Worm (Caenorhabditis elegans) whole organism, L2 larva: Measurements from ENCODE around the gene C06E2.5.
A peak's percentile ranks its signal among the peaks of the same experiment; 100 is the strongest.

Experiments
- C34F6.9 ChIP-seq: fragments of 150-350 bp; optimal IDR thresholded peaks from 2 replicates; lab custom pipeline; 2014; ENCODE audit warnings: missing biosample characterization, missing genetic modification characterization
- alr-1 ChIP-seq: fragments of 150-350 bp; optimal IDR thresholded peaks from 2 replicates; lab custom pipeline; 2014; ENCODE audit warnings: missing biosample characterization, missing genetic modification characterization
- aly-2 ChIP-seq: fragments of 150-350 bp; optimal IDR thresholded peaks from 2 replicates; lab custom pipeline; 2014; ENCODE audit warnings: missing biosample characterization, missing genetic modification characterization
- ama-1 ChIP-seq: fragments of 150-350 bp; optimal IDR thresholded peaks from 2 replicates; lab custom pipeline; 2018; ENCODE audit warnings: inconsistent platforms
- blmp-1 ChIP-seq: sonication (generic microtip); optimal IDR thresholded peaks from 2 replicates; lab custom pipeline; 2017; ENCODE audit warnings: missing genetic modification characterization, mild to moderate bottlenecking, missing compliant biosample characterization, antibody characterized with exemption, moderate library complexity; ENCODE audit not compliant: insufficient read depth
- ceh-82 ChIP-seq: fragments of 150-350 bp; optimal IDR thresholded peaks from 2 replicates; lab custom pipeline; 2014; ENCODE audit warnings: missing biosample characterization, missing genetic modification characterization
- dmd-4 ChIP-seq: sonication (generic microtip); optimal IDR thresholded peaks from 2 replicates; lab custom pipeline; 2017; ENCODE audit warnings: missing biosample characterization, missing genetic modification characterization
- egl-27 ChIP-seq: sonication (generic microtip); optimal IDR thresholded peaks from 3 replicates; lab custom pipeline; 2017; ENCODE audit warnings: missing biosample characterization, missing genetic modification reagents, missing genetic modification characterization
- elt-1 ChIP-seq: fragments of 150-350 bp; optimal IDR thresholded peaks from 2 replicates; lab custom pipeline; 2014; ENCODE audit warnings: missing biosample characterization, missing genetic modification characterization
- elt-3 ChIP-seq: sonication (generic microtip); optimal IDR thresholded peaks from 2 replicates; lab custom pipeline; 2017; ENCODE audit warnings: missing biosample characterization, missing genetic modification characterization
- fos-1 ChIP-seq: fragments of 150-350 bp; optimal IDR thresholded peaks from 2 replicates; lab custom pipeline; 2014; ENCODE audit warnings: missing biosample characterization, missing genetic modification characterization
- gmeb-1 ChIP-seq: fragments of 150-350 bp; optimal IDR thresholded peaks from 2 replicates; lab custom pipeline; 2014; ENCODE audit warnings: missing biosample characterization, missing genetic modification characterization
- lin-11 ChIP-seq: fragments of 150-350 bp; sonication (generic microtip); optimal IDR thresholded peaks from 2 replicates; lab custom pipeline; 2014; ENCODE audit warnings: missing biosample characterization, missing genetic modification characterization, inconsistent platforms, mixed read lengths
- lin-39 ChIP-seq: fragments of 150-350 bp; optimal IDR thresholded peaks from 2 replicates; lab custom pipeline; 2014; ENCODE audit warnings: missing biosample characterization, missing genetic modification reagents, missing genetic modification characterization
- lsy-2 ChIP-seq, 2 experiments: fragments of 150-350 bp in 1 of 2; sonication (generic microtip) in 1 of 2; optimal IDR thresholded peaks; 2 replicates each; lab custom pipeline; 2014 to 2017; ENCODE audit warnings: missing biosample characterization in 2 of 2, missing genetic modification characterization in 2 of 2
- mbf-1 ChIP-seq: sonication (generic microtip); optimal IDR thresholded peaks from 2 replicates; lab custom pipeline; 2017; ENCODE audit warnings: missing biosample characterization, missing genetic modification characterization
- mdl-1 ChIP-seq, 2 experiments: fragments of 150-350 bp in 1 of 2; sonication (generic microtip) in 1 of 2; optimal IDR thresholded peaks; 2 replicates each; lab custom pipeline; 2017; ENCODE audit warnings: missing biosample characterization in 2 of 2, missing genetic modification characterization in 2 of 2
- nhr-10 ChIP-seq: sonication (generic microtip); optimal IDR thresholded peaks from 2 replicates; lab custom pipeline; 2017; ENCODE audit warnings: missing biosample characterization, missing genetic modification characterization
- nhr-11 ChIP-seq: fragments of 150-350 bp; optimal IDR thresholded peaks from 2 replicates; lab custom pipeline; 2014; ENCODE audit warnings: missing biosample characterization, missing genetic modification characterization
- nhr-129 ChIP-seq: fragments of 150-350 bp; optimal IDR thresholded peaks from 2 replicates; lab custom pipeline; 2014; ENCODE audit warnings: missing biosample characterization, missing genetic modification characterization
- nhr-21 ChIP-seq: fragments of 150-350 bp; optimal IDR thresholded peaks from 2 replicates; lab custom pipeline; 2014; ENCODE audit warnings: missing biosample characterization, missing genetic modification characterization
- nhr-23 ChIP-seq: fragments of 150-350 bp; optimal IDR thresholded peaks from 2 replicates; lab custom pipeline; 2014; ENCODE audit warnings: missing biosample characterization, missing genetic modification reagents, missing genetic modification characterization
- nhr-77 ChIP-seq: fragments of 150-350 bp; optimal IDR thresholded peaks from 2 replicates; lab custom pipeline; 2014; ENCODE audit warnings: missing biosample characterization, missing genetic modification characterization
- peb-1 ChIP-seq: fragments of 150-350 bp; optimal IDR thresholded peaks from 2 replicates; lab custom pipeline; 2014; ENCODE audit warnings: missing biosample characterization, missing genetic modification characterization
- skn-1 ChIP-seq: sonication (generic microtip); optimal IDR thresholded peaks from 2 replicates; lab custom pipeline; 2017; ENCODE audit warnings: missing biosample characterization, missing genetic modification characterization
- sma-9 ChIP-seq, 2 experiments: fragments of 150-350 bp in 1 of 2; sonication (generic microtip) in 1 of 2; optimal IDR thresholded peaks; 2 replicates each; lab custom pipeline; 2014 to 2016; ENCODE audit warnings: missing genetic modification characterization in 2 of 2, mild to moderate bottlenecking in 1 of 2, missing biosample characterization in 1 of 2, missing compliant biosample characterization in 1 of 2, missing genetic modification reagents in 1 of 2, moderate library complexity in 1 of 2
- snpc-4 ChIP-seq: fragments of 150-350 bp; optimal IDR thresholded peaks from 2 replicates; lab custom pipeline; 2014; ENCODE audit warnings: missing biosample characterization, missing genetic modification characterization
- unc-39 ChIP-seq: fragments of 150-350 bp; optimal IDR thresholded peaks from 2 replicates; lab custom pipeline; 2014; ENCODE audit warnings: missing biosample characterization, missing genetic modification characterization
- unc-55 ChIP-seq: fragments of 150-350 bp; sonication (generic microtip); optimal IDR thresholded peaks from 3 replicates; lab custom pipeline; 2014; ENCODE audit warnings: missing biosample characterization, missing genetic modification reagents, missing genetic modification characterization
- unc-62 ChIP-seq: fragments of 150-350 bp; optimal IDR thresholded peaks from 2 replicates; lab custom pipeline; 2014; ENCODE audit warnings: missing biosample characterization, missing genetic modification reagents, missing genetic modification characterization
- zag-1 ChIP-seq: fragments of 150-350 bp; optimal IDR thresholded peaks from 2 replicates; lab custom pipeline; 2014; ENCODE audit warnings: missing biosample characterization, missing genetic modification characterization

The C06E2.5 gene

ce11 chrX:8875867-8876266, 18.1 kb upstream of the C06E2.5 start:
- TF ChIP-seq blmp-1 (tag; lab: Kevin White, UChicago) (peak; percentile 7), elt-1 (tag; lab: Kevin White, UChicago) (peak; percentile 50), gmeb-1 (tag; lab: Kevin White, UChicago) (no peak), skn-1 (tag; lab: Kevin White, UChicago) (no peak), alr-1 (no peak)

- TF ChIP-seq lin-11 (tag; lab: Kevin White, UChicago), result no peak
- TF ChIP-seq unc-62 (GFP tag; lab: Kevin White, UChicago), result no peak
- no peak for TF ChIP-seq nhr-11 (tag; lab: Kevin White, UChicago)
- TF ChIP-seq peb-1 (tag; lab: Kevin White, UChicago), result no peak
- TF ChIP-seq gmeb-1 (tag; lab: Kevin White, UChicago), result no peak
- TF ChIP-seq ama-1, result no peak
- TF ChIP-seq dmd-4 (tag; lab: Kevin White, UChicago), result no peak
- TF ChIP-seq nhr-77 (tag; lab: Kevin White, UChicago), result no peak
- no peak for TF ChIP-seq snpc-4 (tag; lab: Kevin White, UChicago)
- no peak for TF ChIP-seq skn-1 (tag; lab: Kevin White, UChicago)
- TF ChIP-seq fos-1 (tag; lab: Kevin White, UChicago), result no peak
- TF ChIP-seq unc-39 (tag; lab: Kevin White, UChicago), result no peak
- no peak for TF ChIP-seq alr-1
- TF ChIP-seq lsy-2 (tag; optimal IDR thresholded peaks at IDR 0.05; lab: Kevin White, UChicago), result no peak
- TF ChIP-seq mbf-1 (tag; lab: Kevin White, UChicago), result no peak
- TF ChIP-seq aly-2 (tag; lab: Kevin White, UChicago), result no peak
Observed at ce11 chrX:8874748-8875147, 17.0 kb upstream of the C06E2.5 start, which contains the start of gene C06E2.1. TSS of gene C06E2.1 (minus strand) at chrX:8874848.

- TF ChIP-seq zag-1 (tag; lab: Kevin White, UChicago) (peak; percentile 5), nhr-129 (tag; lab: Kevin White, UChicago) (peak; percentile 14), mdl-1 (tag; optimal IDR thresholded peaks at IDR 0.05; lab: Kevin White, UChicago) (peak in 1 of 2 experiments; percentile 72), blmp-1 (tag; lab: Kevin White, UChicago) (no peak), unc-55 (GFP tag; lab: Kevin White, UChicago) (peak; percentile 67), nhr-10 (no peak), C34F6.9 (tag; lab: Kevin White, UChicago) (peak; percentile 47), unc-39 (tag; lab: Kevin White, UChicago) (no peak), elt-3 (tag; lab: Kevin White, UChicago) (no peak)
- TF ChIP-seq, all 48 proteins: peak for 5
Observed at ce11 chrX:8869112-8869675, 11.4 kb upstream of the C06E2.5 start, which contains the start of the genes ubc-22 and ubc-21. TSS of gene ubc-22 (minus strand) at chrX:8869162. TSS of gene ubc-21 (plus strand) at chrX:8869625.

DNA sequence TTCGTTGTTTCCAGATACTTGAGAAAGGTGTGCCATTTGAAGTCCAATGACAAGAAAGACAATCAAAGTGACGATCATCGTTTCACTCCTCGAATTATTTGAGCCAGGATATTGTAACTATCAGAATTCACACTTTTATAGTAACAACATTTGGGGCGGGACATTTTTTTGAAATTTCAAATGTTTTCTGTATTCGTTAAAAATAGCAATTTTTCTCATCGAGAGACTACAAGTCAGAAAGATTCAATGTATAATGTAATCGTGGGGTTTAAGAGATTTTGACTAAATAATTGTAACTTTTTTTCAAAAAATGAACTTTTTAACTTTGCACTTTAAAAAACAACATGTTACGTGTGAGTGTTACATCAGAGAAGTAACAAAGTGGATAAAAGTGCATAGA, 8.8 kb upstream of the C06E2.5 start, which contains the start of gene ins-9:
Gene ins-9, minus strand, starts transcription at position 101 of the 400 bp plus-strand sequence.
- TF ChIP-seq fos-1 (tag; lab: Kevin White, UChicago), result no peak
- no peak for TF ChIP-seq egl-27
- no peak for TF ChIP-seq gmeb-1 (tag; lab: Kevin White, UChicago)
- TF ChIP-seq nhr-23 (tag; lab: Kevin White, UChicago), result no peak

DNA sequence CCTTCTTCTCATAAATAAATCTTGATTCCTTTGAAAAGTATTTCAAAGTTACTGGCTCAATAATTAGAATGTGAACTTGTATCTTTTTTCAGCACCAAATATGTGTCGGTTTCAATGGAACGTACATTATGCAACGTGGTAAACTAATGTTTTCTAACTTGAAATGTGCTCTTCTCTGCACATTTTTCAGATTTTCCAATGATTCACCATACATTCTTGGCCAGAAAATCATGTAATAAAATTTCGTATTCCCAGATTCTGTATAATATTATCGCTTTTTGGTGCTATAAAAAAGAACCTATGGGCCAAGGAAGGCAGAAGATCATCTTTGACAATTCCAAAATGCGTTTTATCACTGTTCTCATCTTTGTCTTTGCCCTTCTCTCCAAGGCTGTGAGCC, 3.2 kb upstream of the C06E2.5 start, which contains the start of gene C06E2.9:
Gene C06E2.9, plus strand, starts transcription at position 301 of the 400 bp plus-strand sequence.
- no peak for TF ChIP-seq sma-9 (GFP tag; optimal IDR thresholded peaks at IDR 0.05; lab: Kevin White, UChicago)
- no peak for TF ChIP-seq sma-9 (tag; optimal IDR thresholded peaks at IDR 0.05; lab: Kevin White, UChicago)
- no peak for TF ChIP-seq C34F6.9 (tag; lab: Kevin White, UChicago)
- no peak for TF ChIP-seq lin-39 (tag; lab: Kevin White, UChicago)
- TF ChIP-seq lsy-2 (tag; optimal IDR thresholded peaks at IDR 0.05; lab: Kevin White, UChicago), result no peak
- TF ChIP-seq alr-1, result no peak
- TF ChIP-seq nhr-21 (tag; lab: Kevin White, UChicago), result no peak
- TF ChIP-seq unc-55 (GFP tag; lab: Kevin White, UChicago), result no peak
- no peak for TF ChIP-seq dmd-4 (tag; lab: Kevin White, UChicago)

DNA sequence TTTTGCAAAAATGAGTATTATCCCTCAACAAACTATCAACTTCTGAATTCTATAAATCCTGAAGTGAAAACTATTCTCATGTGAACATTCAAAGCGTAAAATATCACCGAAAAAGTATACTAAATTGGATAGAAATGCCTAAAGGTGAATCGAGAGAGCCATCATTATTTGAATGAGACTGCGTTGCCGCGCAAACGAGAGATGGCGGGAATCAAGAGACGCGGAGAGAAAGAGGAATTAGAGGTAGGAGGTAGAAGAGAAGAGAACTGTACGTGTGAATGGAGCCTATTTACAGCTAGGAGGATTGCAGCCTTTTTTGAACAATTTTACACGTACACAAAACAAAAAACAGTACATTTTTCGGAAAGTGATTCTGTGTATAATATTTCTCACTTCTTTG, 1.8 kb upstream of the C06E2.5 start:
- no peak for TF ChIP-seq ceh-82 (tag; lab: Kevin White, UChicago)
- TF ChIP-seq mdl-1 (tag; optimal IDR thresholded peaks at IDR 0.05; lab: Kevin White, UChicago), result no peak
- TF ChIP-seq gmeb-1 (tag; lab: Kevin White, UChicago), result no peak
- TF ChIP-seq sma-9 (GFP tag; optimal IDR thresholded peaks at IDR 0.05; lab: Kevin White, UChicago), result no peak
- no peak for TF ChIP-seq sma-9 (tag; optimal IDR thresholded peaks at IDR 0.05; lab: Kevin White, UChicago)
